Fruit fly (Drosophila melanogaster) whole organism, wandering third instar larva: ENCODE results near the gene CG13126.
A peak's percentile ranks its signal among the peaks of the same experiment; 100 is the strongest.

Experiments used
- CG32264 ChIP-seq: fragments of 200-800 bp; sonication (Bioruptor generic); optimal IDR thresholded peaks from 2 replicates; lab custom pipeline; 2016; ENCODE audit warnings: missing biosample characterization, missing genetic modification characterization
- CG9705 ChIP-seq: fragments of 200-800 bp; sonication (Bioruptor generic); optimal IDR thresholded peaks from 2 replicates; lab custom pipeline; 2018; ENCODE audit warnings: missing biosample characterization, mild to moderate bottlenecking, missing genetic modification characterization
- CrebA ChIP-seq: fragments of 200-800 bp; sonication (Bioruptor generic); optimal IDR thresholded peaks from 2 replicates; lab custom pipeline; 2016; ENCODE audit warnings: missing biosample characterization, mild to moderate bottlenecking, missing genetic modification characterization, borderline replicate concordance
- Dfd ChIP-seq: fragments of >200 bp; optimal IDR thresholded peaks from 2 replicates; lab custom pipeline; 2017; ENCODE audit warnings: missing biosample characterization, missing genetic modification characterization
- Dif ChIP-seq: fragments of 200-275, 200-300 bp; sonication (Bioruptor generic); optimal IDR thresholded peaks from 2 replicates; lab custom pipeline; 2018; ENCODE audit warnings: missing biosample characterization, missing genetic modification characterization; ENCODE audit not compliant: partially characterized antibody
- GATAd ChIP-seq: sonication (Bioruptor generic); optimal IDR thresholded peaks from 2 replicates; lab custom pipeline; 2016; ENCODE audit warnings: missing biosample characterization, missing genetic modification characterization
- HLH106 ChIP-seq: fragments of 200-800 bp; optimal IDR thresholded peaks from 3 replicates; lab custom pipeline; 2019; ENCODE audit warnings: missing biosample characterization, mild to moderate bottlenecking, missing genetic modification characterization, moderate library complexity
- Hnf4 ChIP-seq: fragments of 200-800 bp; sonication (Bioruptor generic); optimal IDR thresholded peaks from 2 replicates; lab custom pipeline; 2016; ENCODE audit warnings: missing biosample characterization, mild to moderate bottlenecking, missing genetic modification characterization
- Hr78 ChIP-seq: fragments of >200 bp; optimal IDR thresholded peaks from 2 replicates; lab custom pipeline; 2017; ENCODE audit warnings: missing biosample characterization, missing genetic modification characterization
- Hr83 ChIP-seq: fragments of 200-300 bp; sonication (Bioruptor generic); optimal IDR thresholded peaks from 2 replicates; lab custom pipeline; 2016; ENCODE audit warnings: missing biosample characterization, mild to moderate bottlenecking, missing genetic modification characterization, moderate library complexity; ENCODE audit not compliant: poor library complexity, severe bottlenecking
- Jra ChIP-seq: sonication (Bioruptor generic); optimal IDR thresholded peaks from 2 replicates; lab custom pipeline; 2016; ENCODE audit warnings: missing biosample characterization, missing genetic modification characterization
- Mio ChIP-seq: sonication (Bioruptor generic); optimal IDR thresholded peaks from 2 replicates; lab custom pipeline; 2016; ENCODE audit warnings: missing biosample characterization, missing genetic modification characterization
- Myc ChIP-seq: fragments of >200 bp; optimal IDR thresholded peaks from 2 replicates; lab custom pipeline; 2017
- N ChIP-seq: fragments of >200 bp; optimal IDR thresholded peaks from 2 replicates; lab custom pipeline; 2018; ENCODE audit warnings: missing biosample characterization, missing external identifiers, missing genetic modification characterization
- OdsH ChIP-seq: fragments of 200-800 bp; sonication (Bioruptor generic); optimal IDR thresholded peaks from 2 replicates; lab custom pipeline; 2016; ENCODE audit warnings: missing biosample characterization, mild to moderate bottlenecking, missing genetic modification characterization
- Rel ChIP-seq, 2 experiments: fragments of 200-800 bp; sonication (Bioruptor generic) in 1 of 2; optimal IDR thresholded peaks; 2 replicates in 1 of 2; 3 replicates in 1 of 2; lab custom pipeline; 2016 to 2019; ENCODE audit warnings: mild to moderate bottlenecking in 2 of 2, missing biosample characterization in 2 of 2, missing genetic modification characterization in 2 of 2, moderate library complexity in 1 of 2
- Sp1 ChIP-seq: fragments of 200-800 bp; sonication (Bioruptor generic); optimal IDR thresholded peaks from 3 replicates; lab custom pipeline; 2019; ENCODE audit warnings: missing biosample characterization, mild to moderate bottlenecking, missing genetic modification characterization, moderate library complexity
- Vsx2 ChIP-seq: fragments of 200-300, 225-300 bp; sonication (Bioruptor generic); optimal IDR thresholded peaks from 2 replicates; lab custom pipeline; 2018; ENCODE audit warnings: missing biosample characterization, missing genetic modification characterization; ENCODE audit not compliant: partially characterized antibody
- br ChIP-seq: fragments of 200-800 bp; sonication (Bioruptor generic); optimal IDR thresholded peaks from 2 replicates; lab custom pipeline; 2016; ENCODE audit warnings: missing biosample characterization, missing genetic modification characterization
- brk ChIP-seq: fragments of 200-800 bp; sonication (Bioruptor generic); optimal IDR thresholded peaks from 2 replicates; lab custom pipeline; 2016; ENCODE audit warnings: missing biosample characterization, mild to moderate bottlenecking, missing genetic modification characterization
- dl ChIP-seq, 2 experiments: fragments of 175-275, 200-275 bp in 1 of 2; fragments of 200-275 bp in 1 of 2; sonication (Bioruptor generic); optimal IDR thresholded peaks; lab custom pipeline; 2018; ENCODE audit warnings: mild to moderate bottlenecking in 2 of 2, missing biosample characterization in 2 of 2, missing genetic modification characterization in 2 of 2, moderate library complexity in 2 of 2; ENCODE audit not compliant: partially characterized antibody in 2 of 2, insufficient read depth in 1 of 2
- dmrt93B ChIP-seq: fragments of 200-800 bp; sonication (Bioruptor generic); optimal IDR thresholded peaks from 2 replicates; lab custom pipeline; 2018; ENCODE audit warnings: missing biosample characterization, mild to moderate bottlenecking, missing genetic modification characterization
- dsf ChIP-seq: sonication (Bioruptor generic); optimal IDR thresholded peaks from 2 replicates; lab custom pipeline; 2016; ENCODE audit warnings: missing biosample characterization, missing genetic modification characterization, borderline replicate concordance
- ey ChIP-seq: fragments of 200-800 bp; sonication (Bioruptor generic); optimal IDR thresholded peaks from 2 replicates; lab custom pipeline; 2016; ENCODE audit warnings: missing biosample characterization, missing genetic modification characterization
- foxo ChIP-seq, 2 experiments: fragments of 200-800 bp; sonication (Bioruptor generic); optimal IDR thresholded peaks; 2 replicates in 1 of 2; 3 replicates in 1 of 2; lab custom pipeline; 2016 to 2017; ENCODE audit warnings: missing biosample characterization in 2 of 2, missing genetic modification characterization in 2 of 2
- fru ChIP-seq: fragments of 200-800 bp; sonication (Bioruptor generic); optimal IDR thresholded peaks from 3 replicates; lab custom pipeline; 2016; ENCODE audit warnings: missing biosample characterization, mild to moderate bottlenecking, missing genetic modification characterization
- h ChIP-seq: fragments of 200-800 bp; sonication (Bioruptor generic); optimal IDR thresholded peaks from 3 replicates; lab custom pipeline; 2016; ENCODE audit warnings: missing biosample characterization, mild to moderate bottlenecking, missing genetic modification characterization
- jim ChIP-seq: fragments of 175-275, 200-325 bp; sonication (Bioruptor generic); optimal IDR thresholded peaks from 2 replicates; lab custom pipeline; 2016; ENCODE audit warnings: missing biosample characterization, mild to moderate bottlenecking, missing genetic modification characterization
- pan ChIP-seq: fragments of >200 bp; optimal IDR thresholded peaks from 2 replicates; lab custom pipeline; 2017
- psq ChIP-seq: fragments of 200-800 bp; sonication (Bioruptor generic); optimal IDR thresholded peaks from 3 replicates; lab custom pipeline; 2017; ENCODE audit warnings: missing biosample characterization, mild to moderate bottlenecking, missing genetic modification characterization, moderate library complexity
- rgr ChIP-seq: fragments of 200-800 bp; sonication (Bioruptor generic); optimal IDR thresholded peaks from 3 replicates; lab custom pipeline; 2016; ENCODE audit warnings: missing biosample characterization, mild to moderate bottlenecking, missing genetic modification characterization
- sage ChIP-seq: fragments of 200-800 bp; sonication (Bioruptor generic); optimal IDR thresholded peaks from 2 replicates; lab custom pipeline; 2016; ENCODE audit warnings: missing biosample characterization, mild to moderate bottlenecking, missing genetic modification characterization
- sv ChIP-seq: fragments of 200-800 bp; sonication (Bioruptor generic); optimal IDR thresholded peaks from 3 replicates; lab custom pipeline; 2016; ENCODE audit warnings: missing biosample characterization, missing genetic modification characterization
- tai ChIP-seq: sonication (Bioruptor generic); optimal IDR thresholded peaks from 2 replicates; lab custom pipeline; 2016; ENCODE audit warnings: missing biosample characterization, missing genetic modification characterization
- usp ChIP-seq: fragments of >200 bp; optimal IDR thresholded peaks from 2 replicates; lab custom pipeline; 2017; ENCODE audit warnings: missing biosample characterization, missing genetic modification characterization
- woc ChIP-seq: sonication (Bioruptor generic); optimal IDR thresholded peaks from 2 replicates; lab custom pipeline; 2016; ENCODE audit warnings: missing biosample characterization, mild to moderate bottlenecking, missing genetic modification characterization

Gene CG13126

DNA sequence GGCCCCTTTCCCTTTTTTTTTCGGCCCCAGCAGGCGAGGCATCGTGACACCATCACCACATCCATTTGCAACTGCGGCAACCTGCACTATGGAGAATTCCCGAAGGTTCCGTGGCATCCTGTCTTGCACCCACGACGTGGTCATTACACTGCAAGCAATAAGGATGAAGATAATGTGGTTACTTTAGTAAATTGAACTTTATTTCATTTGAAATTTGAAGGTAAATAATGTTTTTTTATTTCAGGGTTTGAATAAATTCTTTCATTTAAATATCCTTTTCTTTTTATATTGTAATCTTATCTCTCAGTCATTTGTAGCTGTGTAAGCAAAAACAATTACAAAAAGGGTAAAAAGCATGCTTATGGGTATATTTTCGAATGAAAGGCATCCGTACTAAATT lies 27.8 kb upstream of the CG13126 start:
- TF ChIP-seq woc (GFP tag; lab: Kevin White, UChicago) (peak; percentile 22), OdsH (GFP tag; lab: Kevin White, UChicago) (no peak), CG9705 (GFP tag; lab: Kevin White, UChicago) (no peak), foxo (GFP tag; optimal IDR thresholded peaks at IDR 0.05; lab: Kevin White, UChicago) (peak in 1 of 2 experiments; percentile 31), HLH106 (tag; lab: Kevin White, UChicago) (peak; percentile 72), Hnf4 (peak; percentile 28), Vsx2 (GFP tag; lab: Kevin White, UChicago) (no peak), rgr (GFP tag; lab: Kevin White, UChicago) (peak; percentile 30), CG32264 (GFP tag; lab: Kevin White, UChicago) (no peak), br (GFP tag; lab: Kevin White, UChicago) (no peak), sage (no peak), fru (peak; percentile 55), sv (no peak), Mio (no peak), ey (peak; percentile 11), Hr78 (GFP tag; lab: Kevin White, UChicago) (no peak), Dif (no peak), dsf (GFP tag; lab: Kevin White, UChicago) (no peak), Sp1 (peak; percentile 64), N (no peak), Hr83 (GFP tag; lab: Kevin White, UChicago) (no peak), brk (GFP tag; lab: Kevin White, UChicago) (peak; percentile 41), jim (GFP tag; lab: Kevin White, UChicago) (no peak), h (GFP tag; lab: Kevin White, UChicago) (peak; percentile 60)
- TF ChIP-seq, all 38 proteins: peak for 10

DNA sequence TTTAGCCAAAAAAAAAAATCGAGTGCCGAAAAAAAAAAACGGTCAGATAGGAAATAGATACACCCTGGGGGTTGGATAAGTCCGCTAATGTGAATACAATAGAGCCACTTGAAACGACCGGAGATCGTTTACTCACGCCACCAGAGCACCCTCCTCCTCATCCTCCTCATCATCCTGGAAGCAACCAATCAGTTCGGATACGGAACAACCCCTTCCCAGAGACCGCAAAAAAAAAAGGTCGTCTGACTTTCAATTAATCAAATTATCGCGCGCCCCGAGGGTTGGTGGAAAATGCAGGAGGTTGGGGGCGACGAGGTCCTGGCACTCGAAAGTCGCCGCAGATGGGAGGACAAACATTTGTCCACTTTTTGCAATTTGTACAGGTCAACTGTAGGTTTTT lies 18.6 kb upstream of the CG13126 start:
- TF ChIP-seq CrebA = no peak
- TF ChIP-seq brk (GFP tag; lab: Kevin White, UChicago) = no peak
- TF ChIP-seq Hr78 (GFP tag; lab: Kevin White, UChicago) = no peak
- TF ChIP-seq h (GFP tag; lab: Kevin White, UChicago) = no peak
- TF ChIP-seq Hr83 (GFP tag; lab: Kevin White, UChicago) = no peak
- no peak for TF ChIP-seq OdsH (GFP tag; lab: Kevin White, UChicago)
- TF ChIP-seq jim (GFP tag; lab: Kevin White, UChicago) = no peak

DNA sequence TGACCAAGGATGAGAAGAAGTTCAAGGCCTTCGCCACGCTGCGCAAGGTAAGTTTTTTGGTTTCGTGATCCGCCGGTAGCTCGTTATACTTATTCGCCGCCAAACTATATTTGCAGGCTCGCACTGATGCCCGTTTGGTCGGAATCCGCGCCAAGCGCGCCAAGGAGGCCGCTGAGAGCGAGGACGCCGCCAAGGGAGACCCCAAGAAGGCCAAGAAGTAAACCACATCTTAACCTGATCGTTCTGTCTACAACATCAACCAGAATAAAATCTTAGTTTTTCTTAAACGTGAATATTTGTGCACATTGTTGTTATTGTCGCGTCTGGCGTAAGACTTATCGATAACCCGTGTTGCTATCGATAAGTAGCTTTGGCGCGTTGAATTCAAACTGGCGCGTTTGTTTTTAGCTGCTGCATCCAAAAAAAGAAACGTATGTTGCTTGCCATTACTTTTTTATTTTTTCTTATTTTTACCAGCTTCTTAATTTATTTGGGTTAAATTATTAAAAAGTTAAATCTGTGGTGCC lies 14.3 kb upstream of the CG13126 start:
- TF ChIP-seq brk (GFP tag; lab: Kevin White, UChicago) = no peak
- no peak for TF ChIP-seq foxo (GFP tag; optimal IDR thresholded peaks at IDR 0.05; lab: Kevin White, UChicago)
- TF ChIP-seq CG9705 (GFP tag; lab: Kevin White, UChicago) = no peak
- no peak for TF ChIP-seq jim (GFP tag; lab: Kevin White, UChicago)
- no peak for TF ChIP-seq HLH106 (tag; lab: Kevin White, UChicago)
- TF ChIP-seq usp (GFP tag; lab: Kevin White, UChicago) = no peak
- TF ChIP-seq CrebA = no peak
- TF ChIP-seq Vsx2 (GFP tag; lab: Kevin White, UChicago) = no peak
- no peak for TF ChIP-seq pan (lab: Kevin White, UChicago)
- no peak for TF ChIP-seq h (GFP tag; lab: Kevin White, UChicago)
- TF ChIP-seq dl (GFP tag; optimal IDR thresholded peaks at IDR 0.05; lab: Kevin White, UChicago; ENCODE audit: insufficient read depth in 1 of 2, partially characterized antibody in 2 of 2) = no peak
- TF ChIP-seq Hnf4 = no peak
- no peak for TF ChIP-seq woc (GFP tag; lab: Kevin White, UChicago)
- no peak for TF ChIP-seq dsf (GFP tag; lab: Kevin White, UChicago)
- TF ChIP-seq Dfd = no peak
- TF ChIP-seq Hr83 (GFP tag; lab: Kevin White, UChicago) = no peak
- no peak for TF ChIP-seq Dif

DNA sequence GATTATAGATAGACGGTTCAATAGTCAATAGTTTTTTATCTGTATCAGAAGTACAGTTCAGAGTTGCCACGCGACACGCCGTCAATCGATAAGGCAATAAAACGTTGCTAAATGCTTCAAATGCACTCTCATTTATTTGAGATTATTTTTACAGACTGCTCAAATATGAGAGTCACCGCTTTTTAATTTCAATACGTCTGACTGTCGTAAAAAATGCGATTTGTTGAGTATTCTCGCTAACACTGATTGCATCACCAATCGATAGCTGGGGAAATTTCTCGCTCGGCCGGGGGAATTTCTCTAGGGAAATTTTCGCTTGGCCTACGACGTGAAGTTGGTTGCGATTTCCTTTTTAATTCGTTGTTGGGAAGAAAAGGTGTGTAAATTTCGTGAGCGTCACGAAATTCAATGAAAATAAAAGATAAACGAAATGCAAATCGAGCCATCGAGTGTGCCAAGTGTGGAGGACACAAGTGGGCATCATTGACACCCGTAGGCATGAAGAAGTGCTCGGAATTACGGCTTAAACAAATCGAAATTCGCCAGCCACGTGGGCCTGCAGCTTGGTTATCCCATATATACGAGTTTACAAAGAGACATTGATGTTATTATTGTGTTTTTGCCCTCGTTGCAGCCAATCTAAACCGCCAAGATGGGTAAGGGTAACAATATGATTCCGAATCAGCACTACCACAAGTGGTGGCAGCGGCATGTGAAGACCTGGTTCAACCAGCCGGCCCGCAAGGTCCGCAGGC lies 13.2 kb upstream of the CG13126 start, which contains the start of the genes Dref and RpL13:
Gene Dref, minus strand, starts transcription at position 247 of the 755 bp plus-strand sequence.
Gene RpL13, plus strand, starts transcription at position 331 of the 755 bp plus-strand sequence.
- TF ChIP-seq tai (GFP tag; lab: Kevin White, UChicago) (no peak), Mio (peak; percentile 43), Hr78 (GFP tag; lab: Kevin White, UChicago) (no peak), br (GFP tag; lab: Kevin White, UChicago) (peak; percentile 88), dsf (GFP tag; lab: Kevin White, UChicago) (peak; percentile 53), psq (GFP tag; lab: Kevin White, UChicago) (peak; percentile 60), usp (GFP tag; lab: Kevin White, UChicago) (no peak), Dif (no peak), GATAd (no peak), Sp1 (peak; percentile 93), CG9705 (GFP tag; lab: Kevin White, UChicago) (peak; percentile 88), Myc (lab: Kevin White, UChicago) (peak; percentile 77), dmrt93B (GFP tag; lab: Kevin White, UChicago) (peak; percentile 86), pan (lab: Kevin White, UChicago) (no peak), Rel (GFP tag; optimal IDR thresholded peaks at IDR 0.05; lab: Kevin White, UChicago) (no peak), Rel (tag; optimal IDR thresholded peaks at IDR 0.05; lab: Kevin White, UChicago) (peak; percentile 80), h (GFP tag; lab: Kevin White, UChicago) (peak; percentile 90), Dfd (no peak), CrebA (no peak), HLH106 (tag; lab: Kevin White, UChicago) (peak; percentile 81), brk (GFP tag; lab: Kevin White, UChicago) (no peak), Hr83 (GFP tag; lab: Kevin White, UChicago) (peak; percentile 94), foxo (GFP tag; optimal IDR thresholded peaks at IDR 0.05; lab: Kevin White, UChicago) (peak; percentile 67 to 73), Jra (GFP tag; lab: Kevin White, UChicago) (peak; percentile 71), rgr (GFP tag; lab: Kevin White, UChicago) (peak; percentile 88), sv (peak; percentile 65), N (no peak)
